Fruit fly (Drosophila melanogaster): ENCODE measurements around the gene mtgo.

Gene mtgo

DNA sequence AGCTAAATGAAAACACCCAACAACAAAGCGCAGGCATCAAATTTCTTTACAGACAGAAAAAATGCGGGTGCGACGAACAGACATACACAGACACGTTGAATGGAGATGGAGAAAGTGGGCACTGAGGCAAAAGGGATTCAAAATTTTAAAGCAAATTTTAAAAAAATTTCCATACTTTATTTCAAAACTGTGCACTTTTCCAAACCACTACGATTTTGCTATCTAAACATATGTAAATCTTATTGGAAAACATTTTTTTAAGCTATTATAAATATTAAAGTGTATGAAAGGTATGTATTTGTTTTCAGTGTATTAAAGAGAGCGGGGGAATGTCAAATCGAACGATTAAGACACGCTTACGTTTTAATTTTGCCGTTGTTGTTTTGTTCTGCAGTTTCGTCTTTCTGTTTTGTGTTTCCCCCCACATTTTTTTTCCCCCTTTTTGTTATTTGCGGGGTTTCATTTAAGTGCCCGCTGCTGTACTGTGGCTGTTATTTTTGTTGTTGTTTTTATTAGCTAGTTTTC, 75.6 kb downstream of the mtgo start (continued):
- TF ChIP-seq TFAM (GFP tag; optimal IDR thresholded peaks at IDR 0.05): peak; percentile 44
- peak; percentile 10 for TF ChIP-seq CG8290 (GFP tag; optimal IDR thresholded peaks at IDR 0.05)
- no peak for TF ChIP-seq CG8290 (tag; optimal IDR thresholded peaks at IDR 0.05)
- peak; percentile 36 for TF ChIP-seq pum (GFP tag; optimal IDR thresholded peaks at IDR 0.05)
- no peak for TF ChIP-seq HLHmδ (GFP tag; optimal IDR thresholded peaks at IDR 0.05)
- no peak for TF ChIP-seq dimm (GFP tag; IDR thresholded peaks at IDR 0.05)
- peak; percentile 39 to 57 for TF ChIP-seq dpn (GFP tag; optimal IDR thresholded peaks at IDR 0.05)
- TF ChIP-seq Dll (GFP tag; IDR thresholded peaks at IDR 0.05; ENCODE audit: partially characterized antibody): no peak
- TF ChIP-seq nerfin-2 (GFP tag; IDR thresholded peaks at IDR 0.05; ENCODE audit: partially characterized antibody): no peak
- peak in 1 of 2 experiments; percentile 26 for TF ChIP-seq crp (GFP tag; optimal IDR thresholded peaks at IDR 0.05)
- TF ChIP-seq CG3281 (GFP tag; optimal IDR thresholded peaks at IDR 0.05): peak; percentile 52
- no peak for TF ChIP-seq CG12744 (GFP tag; optimal IDR thresholded peaks at IDR 0.05)
- peak; percentile 70 for TF ChIP-seq jing (GFP tag; optimal IDR thresholded peaks at IDR 0.05)
- TF ChIP-seq Xrp1 (GFP tag; IDR thresholded peaks at IDR 0.05): peak; percentile 90
- no peak for TF ChIP-seq CG8944 (GFP tag; optimal IDR thresholded peaks at IDR 0.05)
- TF ChIP-seq fd102C (GFP tag; optimal IDR thresholded peaks at IDR 0.05): no peak
- peak; percentile 33; the same call in 1 of the 2 replicates for TF ChIP-seq CG17612 (GFP tag; IDR thresholded peaks at IDR 0.05)
- no peak for TF ChIP-seq NK7.1 (GFP tag; optimal IDR thresholded peaks at IDR 0.05)
- peak; percentile 72 for TF ChIP-seq stc (GFP tag; IDR thresholded peaks at IDR 0.05)
- peak; percentile 61 for TF ChIP-seq CG12104 (GFP tag; optimal IDR thresholded peaks at IDR 0.05)
- TF ChIP-seq Hr39 (optimal IDR thresholded peaks at IDR 0.05): no peak
- TF ChIP-seq Ets97D (GFP tag; optimal IDR thresholded peaks at IDR 0.05): peak; percentile 27
- TF ChIP-seq BtbVII (GFP tag; optimal IDR thresholded peaks at IDR 0.05): peak; percentile 47
- TF ChIP-seq CG33213 (GFP tag; optimal IDR thresholded peaks at IDR 0.05): peak; percentile 43
- no peak for TF ChIP-seq CG2129 (GFP tag; IDR thresholded peaks at IDR 0.05; ENCODE audit: partially characterized antibody)
- peak; percentile 91 for TF ChIP-seq CG17359 (tag; optimal IDR thresholded peaks at IDR 0.05)
- TF ChIP-seq Nf-YB (GFP tag; optimal IDR thresholded peaks at IDR 0.05): no peak
- no peak for TF ChIP-seq Mrtf (GFP tag; IDR thresholded peaks at IDR 0.05)
- peak; percentile 24 for TF ChIP-seq CG16815 (GFP tag; optimal IDR thresholded peaks at IDR 0.05)
- TF ChIP-seq CG15696 (tag; optimal IDR thresholded peaks at IDR 0.05): peak; percentile 62
- peak; percentile 7 for TF ChIP-seq da (GFP tag; optimal IDR thresholded peaks at IDR 0.05)
- TF ChIP-seq CG15514 (GFP tag; optimal IDR thresholded peaks at IDR 0.05): peak; percentile 40
- peak; percentile 21 for TF ChIP-seq CG10565 (GFP tag; optimal IDR thresholded peaks at IDR 0.05)
- no peak for TF ChIP-seq NfI (GFP tag; optimal IDR thresholded peaks at IDR 0.05)
- TF ChIP-seq CG9215 (GFP tag; IDR thresholded peaks at IDR 0.05): peak; percentile 45; the same call in 1 of the 2 replicates
- TF ChIP-seq ERR (GFP tag; optimal IDR thresholded peaks at IDR 0.05): no peak
- peak; percentile 89 for TF ChIP-seq CG2678 (tag; optimal IDR thresholded peaks at IDR 0.05)
- peak; percentile 15 for TF ChIP-seq CG1603 (tag; optimal IDR thresholded peaks at IDR 0.05)
- peak; percentile 60 for TF ChIP-seq CG15269 (tag; optimal IDR thresholded peaks at IDR 0.05)
- no peak for TF ChIP-seq CG13287 (GFP tag; IDR thresholded peaks at IDR 0.05; ENCODE audit: partially characterized antibody)
- peak; percentile 68; the same call in 2 of the 3 replicates for TF ChIP-seq dysf (GFP tag; IDR thresholded peaks at IDR 0.05)
- TF ChIP-seq Awh (GFP tag; IDR thresholded peaks at IDR 0.05): peak; percentile 78
- peak; percentile 61 for TF ChIP-seq chn (GFP tag; optimal IDR thresholded peaks at IDR 0.05)
- no peak for TF ChIP-seq tx (GFP tag; optimal IDR thresholded peaks at IDR 0.05)
- peak; percentile 91 for TF ChIP-seq CG11504 (tag; optimal IDR thresholded peaks at IDR 0.05)
- peak; percentile 16 for TF ChIP-seq CG13624 (GFP tag; optimal IDR thresholded peaks at IDR 0.05)
- TF ChIP-seq CG2712 (tag; optimal IDR thresholded peaks at IDR 0.05): peak; percentile 93
- TF ChIP-seq sna (GFP tag; IDR thresholded peaks at IDR 0.05; ENCODE audit: partially characterized antibody): no peak
- peak; percentile 69 for TF ChIP-seq ssp (GFP tag; IDR thresholded peaks at IDR 0.05)
- TF ChIP-seq Xbp1 (GFP tag; optimal IDR thresholded peaks at IDR 0.05): peak; percentile 80
- no peak for TF ChIP-seq CG6175 (GFP tag; IDR thresholded peaks at IDR 0.05)

All from whole organism, embryonic.